Fruit fly (Drosophila melanogaster) whole organism: Measurements from ENCODE around the gene CG5440.

Experiments used
- CG8478 ChIP-seq: fragments of >200 bp; optimal IDR thresholded peaks from 2 replicates; lab custom pipeline; 2018; ENCODE audit warnings: inconsistent platforms
- EcR ChIP-seq, 2 experiments: fragments of >200 bp; optimal IDR thresholded peaks; 2 replicates each; lab custom pipeline; 2017; ENCODE audit warnings: missing biosample characterization in 2 of 2, missing genetic modification characterization in 2 of 2, missing genetic modification reagents in 2 of 2
- pan ChIP-seq: fragments of >200 bp; optimal IDR thresholded peaks from 2 replicates; lab custom pipeline; 2017
- psq ChIP-seq: fragments of >200 bp; optimal IDR thresholded peaks from 2 replicates; lab custom pipeline; 2017
- usp ChIP-seq: fragments of >200 bp; optimal IDR thresholded peaks from 2 replicates; lab custom pipeline; 2017; ENCODE audit warnings: missing biosample characterization, missing genetic modification characterization, mixed read lengths

DNA sequence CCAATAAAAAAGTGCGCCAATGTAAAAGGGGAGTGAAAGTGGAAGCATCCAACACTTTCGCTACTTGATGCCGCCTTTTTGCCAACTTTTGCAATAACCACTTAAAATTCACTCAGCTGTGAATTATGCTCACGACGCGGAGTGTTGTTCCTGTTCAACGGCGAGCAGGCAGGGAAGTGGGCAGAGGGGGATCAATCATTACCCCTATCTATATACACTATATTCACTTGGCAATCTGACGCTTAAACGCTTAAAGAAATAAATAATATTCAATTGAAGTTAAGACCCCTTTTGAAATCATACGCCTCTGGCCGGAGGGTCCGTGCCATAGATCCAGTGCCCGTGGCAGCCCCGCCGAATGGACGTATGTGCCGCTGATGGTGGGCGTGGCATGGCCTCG is 18.6 kb upstream of the CG5440 start:
- TF ChIP-seq psq (no peak), usp (GFP tag; lab: Kevin White, UChicago) (no peak), CG8478 (lab: Kevin White, UChicago) (no peak), pan (lab: Kevin White, UChicago) (no peak), EcR (GFP tag; optimal IDR thresholded peaks at IDR 0.05; lab: Kevin White, UChicago) (no peak)
